Fruit fly (Drosophila melanogaster): Measurements from ENCODE around the gene CG32576.

Gene CG32576

dm6 chrX:16318858-16319557 is 30.7 kb upstream of the CG32576 start (continued):
- TF ChIP-seq mirr (GFP tag; optimal IDR thresholded peaks at IDR 0.05) = peak; percentile 82
- no peak for TF ChIP-seq CG2129 (GFP tag; IDR thresholded peaks at IDR 0.05; ENCODE audit: partially characterized antibody)
- no peak for TF ChIP-seq CG1647 (GFP tag; optimal IDR thresholded peaks at IDR 0.05)
- no peak for TF ChIP-seq Camta (GFP tag; optimal IDR thresholded peaks at IDR 0.05)
- TF ChIP-seq CG30020 (tag; optimal IDR thresholded peaks at IDR 0.05) = peak; percentile 79
- no peak for TF ChIP-seq CG9817 (tag; optimal IDR thresholded peaks at IDR 0.05)
- TF ChIP-seq CG10654 (GFP tag; optimal IDR thresholded peaks at IDR 0.05) = no peak
- no peak for TF ChIP-seq dan (GFP tag; IDR thresholded peaks at IDR 0.05)
- no peak for TF ChIP-seq bcd (GFP tag; optimal IDR thresholded peaks at IDR 0.05)
- TF ChIP-seq her (GFP tag; optimal IDR thresholded peaks at IDR 0.05) = no peak
- TF ChIP-seq org-1 (GFP tag; optimal IDR thresholded peaks at IDR 0.05) = no peak
- TF ChIP-seq CG2889 (GFP tag; IDR thresholded peaks at IDR 0.05) = no peak
- no peak for TF ChIP-seq CG2678 (tag; optimal IDR thresholded peaks at IDR 0.05)
- no peak for TF ChIP-seq ash1 (GFP tag; optimal IDR thresholded peaks at IDR 0.05)
- TF ChIP-seq CG17385 (GFP tag; optimal IDR thresholded peaks at IDR 0.05) = no peak
- no peak for TF ChIP-seq CG17568 (GFP tag; optimal IDR thresholded peaks at IDR 0.05)
- no peak for TF ChIP-seq CG12391 (tag; optimal IDR thresholded peaks at IDR 0.05)
- TF ChIP-seq Nf-YA (GFP tag; IDR thresholded peaks at IDR 0.05) = no peak
- peak; percentile 74 for TF ChIP-seq chm (GFP tag; IDR thresholded peaks at IDR 0.05)
- no peak for TF ChIP-seq lab (GFP tag; optimal IDR thresholded peaks at IDR 0.05)
- TF ChIP-seq CG6683 (GFP tag; optimal IDR thresholded peaks at IDR 0.05) = no peak
- no peak for TF ChIP-seq CG4282 (GFP tag; optimal IDR thresholded peaks at IDR 0.05)
- TF ChIP-seq tin (GFP tag; optimal IDR thresholded peaks at IDR 0.05) = no peak
- TF ChIP-seq CG3407 (GFP tag; optimal IDR thresholded peaks at IDR 0.05) = no peak
- peak; percentile 8 for TF ChIP-seq gcm2 (GFP tag; optimal IDR thresholded peaks at IDR 0.05)
- TF ChIP-seq C15 (GFP tag; IDR thresholded peaks at IDR 0.05) = no peak
- 0 out of 3 replicates have a peak, but pooled peaks have one; percentile 7 for TF ChIP-seq CG17361 (GFP tag; IDR thresholded peaks at IDR 0.05)
- peak in 1 of 2 experiments; percentile 11 for TF ChIP-seq Eip74EF (GFP tag; optimal IDR thresholded peaks at IDR 0.05)
- no peak for TF ChIP-seq CG15601 (tag; optimal IDR thresholded peaks at IDR 0.05)
- TF ChIP-seq Side (GFP tag; optimal IDR thresholded peaks at IDR 0.05) = peak; percentile 9
- no peak for TF ChIP-seq Vsx1 (GFP tag; optimal IDR thresholded peaks at IDR 0.05)
- no peak for TF ChIP-seq mam (GFP tag; optimal IDR thresholded peaks at IDR 0.05)
- TF ChIP-seq CHES-1-like (GFP tag; optimal IDR thresholded peaks at IDR 0.05) = no peak
- TF ChIP-seq Awh (GFP tag; IDR thresholded peaks at IDR 0.05) = no peak
- no peak for TF ChIP-seq CG13424 (tag; optimal IDR thresholded peaks at IDR 0.05)
- no peak for TF ChIP-seq BEAF-32 (GFP tag; optimal IDR thresholded peaks at IDR 0.05)
- no peak for TF ChIP-seq ems (GFP tag; optimal IDR thresholded peaks at IDR 0.05)
- no peak for TF ChIP-seq CG12071 (GFP tag; optimal IDR thresholded peaks at IDR 0.05)
- no peak for TF ChIP-seq CG8944 (GFP tag; optimal IDR thresholded peaks at IDR 0.05)
- TF ChIP-seq Atf6 (GFP tag; IDR thresholded peaks at IDR 0.05) = no peak
- TF ChIP-seq ac (GFP tag; optimal IDR thresholded peaks at IDR 0.05) = no peak
- no peak for TF ChIP-seq HLH4C (GFP tag; IDR thresholded peaks at IDR 0.05; ENCODE audit: partially characterized antibody)
- TF ChIP-seq CG18764 (GFP tag; optimal IDR thresholded peaks at IDR 0.05) = no peak
- TF ChIP-seq bowl (GFP tag; IDR thresholded peaks at IDR 0.05) = no peak
- no peak for TF ChIP-seq lov (optimal IDR thresholded peaks at IDR 0.05)
- TF ChIP-seq lov (GFP tag; IDR thresholded peaks at IDR 0.05) = no peak
- no peak for TF ChIP-seq maf-S (GFP tag; optimal IDR thresholded peaks at IDR 0.05)
- TF ChIP-seq Sry-δ (GFP tag; optimal IDR thresholded peaks at IDR 0.05) = no peak
- no peak for TF ChIP-seq CG10462 (GFP tag; optimal IDR thresholded peaks at IDR 0.05)
- TF ChIP-seq fru (optimal IDR thresholded peaks at IDR 0.05) = no peak
- no peak for TF ChIP-seq slbo (GFP tag; IDR thresholded peaks at IDR 0.05)
